Worm (Caenorhabditis elegans): ENCODE data around the gene nep-6.

DNA sequence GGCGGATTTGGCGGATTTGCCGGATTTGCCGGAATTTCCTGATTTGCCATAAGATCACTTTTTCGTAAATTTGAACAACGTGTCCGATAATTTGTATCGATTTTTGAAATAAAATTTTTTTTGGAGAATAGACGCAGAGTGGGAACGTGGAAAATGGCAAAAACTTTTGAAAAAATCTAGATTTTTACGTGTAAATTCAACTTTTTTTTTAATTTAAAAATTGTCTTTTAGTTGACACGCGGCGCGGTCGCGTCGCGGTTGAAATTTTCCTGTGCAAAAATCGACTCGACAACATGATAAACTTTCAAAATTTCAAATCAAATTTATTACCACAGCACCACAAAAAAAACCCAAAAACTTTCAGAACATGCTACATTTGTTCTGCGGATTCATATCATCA is 21.1 kb upstream of the nep-6 start, which contains the start of gene nep-20:
- no peak for TF ChIP-seq unc-39 (tag; optimal IDR thresholded peaks at IDR 0.05)
- no peak for TF ChIP-seq ZK546.5 (tag; optimal IDR thresholded peaks at IDR 0.05)
- no peak for TF ChIP-seq skn-1 (tag; optimal IDR thresholded peaks at IDR 0.05)
- no peak for TF ChIP-seq fos-1 (tag; optimal IDR thresholded peaks at IDR 0.05)
- no peak for TF ChIP-seq ceh-16 (tag; optimal IDR thresholded peaks at IDR 0.05)
- no peak for TF ChIP-seq sma-3 (GFP tag; optimal IDR thresholded peaks at IDR 0.05)
- TF ChIP-seq ama-1 (optimal IDR thresholded peaks at IDR 0.05) = no peak
- no peak for TF ChIP-seq ztf-11 (tag; optimal IDR thresholded peaks at IDR 0.05)
- TF ChIP-seq nhr-11 (tag; optimal IDR thresholded peaks at IDR 0.05) = no peak
- no peak for TF ChIP-seq nhr-129 (tag; optimal IDR thresholded peaks at IDR 0.05)
- no peak for TF ChIP-seq nhr-25 (tag; optimal IDR thresholded peaks at IDR 0.05)
- no peak for TF ChIP-seq ceh-82 (tag; optimal IDR thresholded peaks at IDR 0.05)

All from whole organism, L2 larva.